Fruit fly (Drosophila melanogaster) whole organism, adult: ENCODE measurements around the gene TTLL1A.

Experiments
- CG5204 ChIP-seq: fragments of 200-800 bp; sonication (Bioruptor generic); optimal IDR thresholded peaks from 2 replicates; lab custom pipeline; 2016; ENCODE audit warnings: missing biosample characterization, missing genetic modification characterization
- Mnt ChIP-seq: fragments of 200-800 bp; sonication (Bioruptor generic); optimal IDR thresholded peaks from 2 replicates; lab custom pipeline; 2016; ENCODE audit warnings: missing biosample characterization, mild to moderate bottlenecking, missing genetic modification characterization
- kay ChIP-seq: fragments of 200-800 bp; sonication (Bioruptor generic); peaks from one replicate; lab custom pipeline; 2016; ENCODE audit warnings: missing biosample characterization, missing genetic modification characterization, borderline replicate concordance

DNA sequence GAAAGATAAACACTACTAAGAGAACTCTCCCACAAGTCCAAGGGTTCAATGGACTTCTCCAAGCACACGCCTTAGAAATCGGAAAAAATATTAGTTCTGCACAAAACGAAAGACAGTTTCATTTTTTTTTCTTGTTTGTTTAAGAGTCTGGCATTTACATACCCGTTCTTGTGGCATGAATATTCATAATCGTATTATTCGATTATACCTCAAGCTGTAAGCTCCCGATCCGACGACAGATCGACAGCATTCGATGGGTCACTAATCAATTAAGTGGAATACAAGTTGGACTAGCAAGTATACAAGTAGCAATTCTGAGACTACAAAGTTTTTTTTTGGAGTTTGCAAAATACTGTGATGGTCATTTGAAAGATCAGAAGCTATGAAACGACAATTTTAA, 25.1 kb upstream of the TTLL1A start:
- TF ChIP-seq Mnt (no peak), CG5204 (GFP tag; lab: Kevin White, UChicago) (no peak), kay (GFP tag; lab: Kevin White, UChicago) (no peak)
